Worm (Caenorhabditis elegans): ENCODE measurements around the gene C17H12.3.

DNA sequence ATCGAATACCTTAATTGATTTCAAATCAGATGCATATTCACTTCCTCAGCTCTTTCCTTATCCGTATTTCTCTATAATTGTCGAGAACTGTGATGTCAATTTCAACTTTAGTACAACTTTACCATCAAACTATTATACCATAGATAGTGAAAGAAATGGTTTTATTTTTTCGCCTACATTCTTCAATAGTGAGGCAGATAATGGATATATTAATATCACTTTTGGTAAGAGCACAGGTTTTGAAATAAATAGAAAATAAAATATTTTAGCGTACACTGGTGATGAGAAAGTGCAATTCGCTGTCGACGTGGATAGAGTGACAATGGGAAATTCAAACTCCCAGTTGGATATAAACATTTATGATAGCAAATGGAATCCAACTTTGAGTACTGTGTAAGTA is 36.8 kb upstream of the C17H12.3 start:
- TF ChIP-seq ceh-48 (tag; optimal IDR thresholded peaks at IDR 0.05) = no peak
- no peak for TF ChIP-seq pha-4 (tag; optimal IDR thresholded peaks at IDR 0.05)
- no peak for TF ChIP-seq fax-1 (tag; optimal IDR thresholded peaks at IDR 0.05)
- TF ChIP-seq syd-9 (tag; optimal IDR thresholded peaks at IDR 0.05) = no peak
- no peak for TF ChIP-seq ama-1 (optimal IDR thresholded peaks at IDR 0.05)
- no peak for TF ChIP-seq dmd-4 (tag; optimal IDR thresholded peaks at IDR 0.05; ENCODE audit: borderline replicate concordance)
- no peak for TF ChIP-seq F13H6.1 (tag; optimal IDR thresholded peaks at IDR 0.05)
- TF ChIP-seq unc-55 (GFP tag; optimal IDR thresholded peaks at IDR 0.05) = no peak
- TF ChIP-seq eyg-1 (tag; optimal IDR thresholded peaks at IDR 0.05) = no peak
- no peak for TF ChIP-seq elt-2 (tag; optimal IDR thresholded peaks at IDR 0.05)

All from whole organism, late embryonic.